Fruit fly (Drosophila melanogaster) whole organism, embryonic: ENCODE results near the gene Tfb4.

Experiments used
- ATbp ChIP-seq: fragments of 200-800 bp; sonication (Bioruptor generic); optimal IDR thresholded peaks from 2 replicates; lab custom pipeline; 2017; ENCODE audit warnings: missing biosample characterization, mild to moderate bottlenecking, missing genetic modification characterization, missing genetic modification reagents
- Atf3 ChIP-seq: fragments of 200-800 bp; sonication (Bioruptor generic); optimal IDR thresholded peaks from 3 replicates; lab custom pipeline; 2016; ENCODE audit warnings: missing biosample characterization, missing genetic modification characterization
- Atf6 ChIP-seq: fragments of 200-800 bp; sonication (Bioruptor generic); IDR thresholded peaks from 2 replicates; pipeline ENCODE4 v1.3.6; 2022; ENCODE audit warnings: missing biosample characterization, missing genetic modification characterization
- C15 ChIP-seq: fragments of 200-800 bp; sonication (Bioruptor generic); IDR thresholded peaks from 3 replicates; pipeline ENCODE4 v1.3.6; 2022; ENCODE audit warnings: missing biosample characterization, missing genetic modification characterization
- CG10274 ChIP-seq: fragments of 200-800 bp; sonication (Bioruptor generic); optimal IDR thresholded peaks from 3 replicates; lab custom pipeline; 2017; ENCODE audit warnings: missing biosample characterization, mild to moderate bottlenecking, missing genetic modification characterization
- CG13287 ChIP-seq: fragments of 200-800 bp; sonication (Bioruptor generic); IDR thresholded peaks from 2 replicates; pipeline ENCODE4 v1.3.6; 2022; ENCODE audit warnings: missing biosample characterization, missing genetic modification characterization; ENCODE audit not compliant: partially characterized antibody
- CG14441 ChIP-seq: fragments of 200-800 bp; sonication (Bioruptor generic); IDR thresholded peaks from 2 replicates; pipeline ENCODE4 v1.3.6; 2022; ENCODE audit warnings: missing biosample characterization, missing genetic modification characterization
- CG16815 ChIP-seq: fragments of 200-800 bp; sonication (Bioruptor generic); optimal IDR thresholded peaks from 3 replicates; lab custom pipeline; 2017; ENCODE audit warnings: missing biosample characterization, mild to moderate bottlenecking, missing genetic modification characterization
- CG17361 ChIP-seq: fragments of 200-800 bp; sonication (Bioruptor generic); IDR thresholded peaks from 3 replicates; pipeline ENCODE4 v1.3.6; 2022; ENCODE audit warnings: missing biosample characterization, missing genetic modification characterization
- CG17612 ChIP-seq: fragments of 200-800 bp; sonication (Bioruptor generic); IDR thresholded peaks from 2 replicates; pipeline ENCODE4 v1.3.6; 2022; ENCODE audit warnings: missing biosample characterization, missing genetic modification characterization
- CG18476 ChIP-seq: fragments of 200-800 bp; sonication (Bioruptor generic); optimal IDR thresholded peaks from 2 replicates; lab custom pipeline; 2016; ENCODE audit warnings: missing biosample characterization, mild to moderate bottlenecking, missing genetic modification characterization
- CG2712 ChIP-seq: fragments of 200-800 bp; optimal IDR thresholded peaks from 3 replicates; lab custom pipeline; 2019; ENCODE audit warnings: missing biosample characterization, mild to moderate bottlenecking, missing genetic modification characterization, moderate library complexity
- CG3065 ChIP-seq: fragments of 200-800 bp; sonication (Bioruptor generic); optimal IDR thresholded peaks from 2 replicates; lab custom pipeline; 2016; ENCODE audit warnings: missing biosample characterization, missing genetic modification characterization
- CG31224 ChIP-seq: fragments of 200-800 bp; sonication (Bioruptor generic); IDR thresholded peaks from 2 replicates; pipeline ENCODE4 v1.3.6; 2022; ENCODE audit warnings: missing biosample characterization, missing genetic modification characterization
- CG3163 ChIP-seq: fragments of 200-800 bp; sonication (Bioruptor generic); optimal IDR thresholded peaks from 3 replicates; lab custom pipeline; 2016; ENCODE audit warnings: missing biosample characterization, missing genetic modification characterization
- CG3995 ChIP-seq: fragments of 200-800 bp; sonication (Bioruptor generic); optimal IDR thresholded peaks from 3 replicates; lab custom pipeline; 2016; ENCODE audit warnings: missing biosample characterization, missing genetic modification characterization
- CG6254 ChIP-seq: fragments of 200-800 bp; sonication (Bioruptor generic); optimal IDR thresholded peaks from 3 replicates; lab custom pipeline; 2017; ENCODE audit warnings: mild to moderate bottlenecking, missing biosample characterization, missing genetic modification reagents, missing genetic modification characterization
- CG6272 ChIP-seq: fragments of 200-800 bp; sonication (Bioruptor generic); IDR thresholded peaks from 2 replicates; pipeline ENCODE4 v1.3.6; 2022; ENCODE audit warnings: missing biosample characterization, missing genetic modification characterization
- CG6654 ChIP-seq: fragments of 200-800 bp; sonication (Bioruptor generic); optimal IDR thresholded peaks from 2 replicates; lab custom pipeline; 2017; ENCODE audit warnings: missing biosample characterization, mild to moderate bottlenecking, missing genetic modification characterization
- CG7372 ChIP-seq: fragments of 200-800 bp; sonication (Bioruptor generic); IDR thresholded peaks from 2 replicates; pipeline ENCODE4 v1.3.6; 2022; ENCODE audit warnings: missing biosample characterization, missing genetic modification characterization
- CG7987 ChIP-seq: fragments of 200-800 bp; sonication (Bioruptor generic); optimal IDR thresholded peaks from 2 replicates; lab custom pipeline; 2018; ENCODE audit warnings: missing biosample characterization, mild to moderate bottlenecking, missing genetic modification characterization, moderate library complexity
- CG8290 ChIP-seq, 3 experiments: fragments of 200-800 bp; sonication (Bioruptor generic); optimal IDR thresholded peaks; 2 replicates each; lab custom pipeline; 2016 to 2019; ENCODE audit warnings: missing biosample characterization in 3 of 3, missing genetic modification characterization in 3 of 3, mild to moderate bottlenecking in 2 of 3, moderate library complexity in 1 of 3
- CG8924 ChIP-seq: fragments of 200-800 bp; optimal IDR thresholded peaks from 3 replicates; lab custom pipeline; 2019; ENCODE audit warnings: missing biosample characterization, mild to moderate bottlenecking, missing genetic modification characterization, moderate library complexity
- CG9876 ChIP-seq: fragments of 200-800 bp; sonication (Bioruptor generic); optimal IDR thresholded peaks from 2 replicates; lab custom pipeline; 2016; ENCODE audit warnings: missing biosample characterization, missing genetic modification characterization
- Fer3 ChIP-seq: fragments of 200-800 bp; sonication (Bioruptor generic); optimal IDR thresholded peaks from 2 replicates; lab custom pipeline; 2018; ENCODE audit warnings: missing biosample characterization, mild to moderate bottlenecking, missing genetic modification characterization, moderate library complexity
- HLH54F ChIP-seq: fragments of 200-800 bp; sonication (Bioruptor generic); optimal IDR thresholded peaks from 3 replicates; lab custom pipeline; 2016; ENCODE audit warnings: missing biosample characterization, missing genetic modification characterization
- Lim3 ChIP-seq: fragments of 200-800 bp; sonication (Bioruptor generic); IDR thresholded peaks from 2 replicates; pipeline ENCODE4 v1.3.6; 2022; ENCODE audit warnings: missing biosample characterization, missing genetic modification characterization
- MBD-R2 ChIP-seq: fragments of 200-800 bp; sonication (Bioruptor generic); IDR thresholded peaks from 2 replicates; pipeline ENCODE4 v1.3.6; 2022; ENCODE audit warnings: missing biosample characterization, missing genetic modification characterization
- Med ChIP-seq: fragments of 200-800 bp; sonication (Bioruptor generic); peaks from one replicate; lab custom pipeline; 2016; ENCODE audit warnings: missing biosample characterization, missing genetic modification characterization, mild to moderate bottlenecking, inconsistent platforms, moderate library complexity
- Mrtf ChIP-seq: fragments of 200-800 bp; sonication (Bioruptor generic); IDR thresholded peaks from 3 replicates; pipeline ENCODE4 v1.3.6; 2022; ENCODE audit warnings: missing biosample characterization, missing genetic modification characterization
- NFAT ChIP-seq: fragments of 200-800 bp; sonication (Bioruptor generic); IDR thresholded peaks from 2 replicates; pipeline ENCODE4 v1.3.6; 2022; ENCODE audit warnings: missing biosample characterization, missing genetic modification characterization
- Vsx1 ChIP-seq: fragments of 200-800 bp; sonication (Bioruptor generic); optimal IDR thresholded peaks from 2 replicates; lab custom pipeline; 2017; ENCODE audit warnings: missing biosample characterization, mild to moderate bottlenecking, missing genetic modification characterization, missing genetic modification reagents
- YL-1 ChIP-seq: fragments of 200-800 bp; sonication (Bioruptor generic); optimal IDR thresholded peaks from 3 replicates; lab custom pipeline; 2017; ENCODE audit warnings: missing biosample characterization, mild to moderate bottlenecking, missing genetic modification characterization
- bcd ChIP-seq: fragments of 200-800 bp; sonication (Bioruptor generic); optimal IDR thresholded peaks from 2 replicates; lab custom pipeline; 2017; ENCODE audit warnings: missing biosample characterization, mild to moderate bottlenecking, missing genetic modification characterization
- cato ChIP-seq: fragments of 200-800 bp; sonication (Bioruptor generic); optimal IDR thresholded peaks from 2 replicates; lab custom pipeline; 2016; ENCODE audit warnings: missing biosample characterization, missing genetic modification characterization, borderline replicate concordance
- caup ChIP-seq: fragments of 200-800 bp; sonication (Bioruptor generic); optimal IDR thresholded peaks from 3 replicates; lab custom pipeline; 2017; ENCODE audit warnings: missing biosample characterization, mild to moderate bottlenecking, missing genetic modification characterization, moderate library complexity; ENCODE audit not compliant: severe bottlenecking
- corto ChIP-seq: fragments of 200-800 bp; sonication (Bioruptor generic); optimal IDR thresholded peaks from 2 replicates; lab custom pipeline; 2016; ENCODE audit warnings: missing biosample characterization, mild to moderate bottlenecking, missing genetic modification characterization, moderate library complexity
- dmrt99B ChIP-seq: fragments of 200-800 bp; sonication (Bioruptor generic); optimal IDR thresholded peaks from 2 replicates; lab custom pipeline; 2018; ENCODE audit warnings: missing biosample characterization, mild to moderate bottlenecking, missing genetic modification characterization, moderate library complexity
- fd102C ChIP-seq: fragments of 200-800 bp; sonication (Bioruptor generic); optimal IDR thresholded peaks from 2 replicates; lab custom pipeline; 2018; ENCODE audit warnings: missing biosample characterization, mild to moderate bottlenecking, missing genetic modification characterization, moderate library complexity
- gfzf ChIP-seq: fragments of 200-800 bp; sonication (Bioruptor generic); optimal IDR thresholded peaks from 2 replicates; lab custom pipeline; 2016; ENCODE audit warnings: missing biosample characterization, mild to moderate bottlenecking, missing genetic modification characterization, moderate library complexity
- grau ChIP-seq: fragments of 200-800 bp; optimal IDR thresholded peaks from 3 replicates; lab custom pipeline; 2019; ENCODE audit warnings: missing biosample characterization, mild to moderate bottlenecking, missing genetic modification characterization, moderate library complexity
- hbn ChIP-seq: fragments of 200-800 bp; sonication (Bioruptor generic); IDR thresholded peaks from 2 replicates; pipeline ENCODE4 v1.3.6; 2022; ENCODE audit warnings: missing biosample characterization, missing genetic modification characterization; ENCODE audit not compliant: partially characterized antibody
- her ChIP-seq: fragments of 200-800 bp; sonication (Bioruptor generic); optimal IDR thresholded peaks from 2 replicates; lab custom pipeline; 2016; ENCODE audit warnings: missing biosample characterization, missing genetic modification characterization
- lov ChIP-seq, 2 experiments: fragments of 200-800 bp in 1 of 2; fragments of >200 bp in 1 of 2; sonication (Bioruptor generic) in 1 of 2; IDR thresholded peaks in 1 of 2; optimal IDR thresholded peaks in 1 of 2; 2 replicates in 1 of 2; 3 replicates in 1 of 2; pipeline versions ENCODE4 v1.3.6 to Lab custom; 2017 to 2022; ENCODE audit warnings: missing biosample characterization in 1 of 2, missing genetic modification characterization in 1 of 2
- peb ChIP-seq: fragments of 200-800 bp; sonication (Bioruptor generic); IDR thresholded peaks from 2 replicates; pipeline ENCODE4 v1.3.6; 2022; ENCODE audit warnings: missing biosample characterization, missing genetic modification characterization
- pfk ChIP-seq: fragments of 200-800 bp; sonication (Bioruptor generic); optimal IDR thresholded peaks from 2 replicates; lab custom pipeline; 2018; ENCODE audit warnings: missing biosample characterization, mild to moderate bottlenecking, missing genetic modification characterization, moderate library complexity
- twi ChIP-seq: fragments of 200-800 bp; optimal IDR thresholded peaks from 2 replicates; lab custom pipeline; 2019; ENCODE audit warnings: missing biosample characterization, mild to moderate bottlenecking, missing genetic modification characterization, moderate library complexity

Gene Tfb4

dm6 chr2L:1185642-1186497 is 35.4 kb upstream of the Tfb4 start, which contains the start of gene CG5001 (continued):
- TF ChIP-seq CG31224 (GFP tag; lab: Robert Waterston, UW) (peak; percentile 80), twi (peak; percentile 48), Lim3 (no peak), Med (GFP tag; lab: Kevin White, UChicago) (peak; percentile 94), gfzf (GFP tag; lab: Kevin White, UChicago) (no peak), CG16815 (GFP tag; lab: Kevin White, UChicago) (peak; percentile 41), CG2712 (tag; lab: Kevin White, UChicago) (peak; percentile 93), CG13287 (GFP tag; lab: Robert Waterston, UW) (peak; percentile 58), CG7372 (GFP tag; lab: Robert Waterston, UW) (peak; percentile 80), CG14441 (peak; percentile 83), CG8924 (tag; lab: Kevin White, UChicago) (peak; percentile 87), CG7987 (peak; percentile 54), Mrtf (GFP tag; lab: Robert Waterston, UW) (peak; percentile 84), HLH54F (peak; percentile 62), hbn (GFP tag; lab: Robert Waterston, UW) (no peak), CG3995 (GFP tag; lab: Kevin White, UChicago) (peak; percentile 30), CG3163 (peak; percentile 66), dmrt99B (tag; lab: Kevin White, UChicago) (no peak), NFAT (GFP tag; lab: Robert Waterston, UW) (peak; percentile 90), Vsx1 (no peak), her (GFP tag; lab: Kevin White, UChicago) (peak; percentile 33), YL-1 (peak; percentile 51), MBD-R2 (GFP tag; lab: Robert Waterston, UW) (peak; percentile 69), CG17361 (GFP tag; lab: Robert Waterston, UW) (peak; percentile 84), CG3065 (GFP tag; lab: Kevin White, UChicago) (no peak), Fer3 (peak; percentile 94), ATbp (GFP tag; lab: Kevin White, UChicago) (peak; percentile 78), Atf3 (peak; percentile 28), fd102C (GFP tag; lab: Kevin White, UChicago) (no peak), CG6654 (GFP tag; lab: Kevin White, UChicago) (peak; percentile 47), bcd (GFP tag; lab: Kevin White, UChicago) (peak; percentile 84), CG18476 (peak; percentile 67), CG8290 (GFP tag; optimal IDR thresholded peaks at IDR 0.05; lab: Kevin White, UChicago) (peak; percentile 34), CG8290 (tag; optimal IDR thresholded peaks at IDR 0.05; lab: Kevin White, UChicago) (peak in 1 of 2 experiments; percentile 91), corto (GFP tag; lab: Kevin White, UChicago) (no peak), CG6254 (GFP tag; lab: Kevin White, UChicago) (peak; percentile 66), caup (GFP tag; lab: Kevin White, UChicago) (peak; percentile 73), lov (optimal IDR thresholded peaks at IDR 0.05; lab: Kevin White, UChicago) (no peak), lov (GFP tag; IDR thresholded peaks at IDR 0.05; lab: Robert Waterston, UW) (peak; percentile 70; the same call in 1 of the 3 replicates), CG10274 (GFP tag; lab: Kevin White, UChicago) (peak; percentile 17), CG9876 (GFP tag; lab: Kevin White, UChicago) (peak; percentile 19), CG6272 (GFP tag; lab: Robert Waterston, UW) (peak; percentile 65), cato (peak; percentile 54), C15 (GFP tag; lab: Robert Waterston, UW) (0 out of 3 replicates have a peak, but pooled peaks have one; percentile 12), Atf6 (peak; percentile 88), grau (tag; lab: Kevin White, UChicago) (peak; percentile 89), peb (GFP tag; lab: Robert Waterston, UW) (peak; percentile 71), CG17612 (GFP tag; lab: Robert Waterston, UW) (no peak), pfk (GFP tag; lab: Kevin White, UChicago) (no peak)
